Fruit fly (Drosophila melanogaster) whole organism, embryonic: ENCODE data around the gene CG13081.
A peak's percentile ranks its signal among the peaks of the same experiment; 100 is the strongest.

Source experiments
- Atf3 ChIP-seq: fragments of 200-800 bp; sonication (Bioruptor generic); optimal IDR thresholded peaks from 3 replicates; lab custom pipeline; 2016; ENCODE audit warnings: missing biosample characterization, missing genetic modification characterization
- CG11093 ChIP-seq: fragments of 200-800 bp; sonication (Bioruptor generic); IDR thresholded peaks from 3 replicates; pipeline ENCODE4 v1.3.6; 2022; ENCODE audit warnings: missing biosample characterization, missing genetic modification characterization
- CG11504 ChIP-seq: fragments of 200-800 bp; sonication (Bioruptor generic); optimal IDR thresholded peaks from 3 replicates; lab custom pipeline; 2019; ENCODE audit warnings: missing biosample characterization, mild to moderate bottlenecking, missing genetic modification characterization, moderate library complexity
- CG12155 ChIP-seq: fragments of 200-800 bp; sonication (Bioruptor generic); optimal IDR thresholded peaks from 3 replicates; lab custom pipeline; 2016; ENCODE audit warnings: missing biosample characterization, missing genetic modification characterization
- CG13287 ChIP-seq: fragments of 200-800 bp; sonication (Bioruptor generic); IDR thresholded peaks from 2 replicates; pipeline ENCODE4 v1.3.6; 2022; ENCODE audit warnings: missing biosample characterization, missing genetic modification characterization; ENCODE audit not compliant: partially characterized antibody
- CG15011 ChIP-seq: fragments of 200-800 bp; sonication (Bioruptor generic); optimal IDR thresholded peaks from 3 replicates; lab custom pipeline; 2018; ENCODE audit warnings: missing biosample characterization, mild to moderate bottlenecking, missing genetic modification characterization
- CG15269 ChIP-seq: fragments of 200-800 bp; sonication (Bioruptor generic); optimal IDR thresholded peaks from 2 replicates; lab custom pipeline; 2018; ENCODE audit warnings: missing biosample characterization, mild to moderate bottlenecking, missing genetic modification characterization, moderate library complexity
- CG1603 ChIP-seq: fragments of 200-800 bp; sonication (Bioruptor generic); optimal IDR thresholded peaks from 2 replicates; lab custom pipeline; 2019; ENCODE audit warnings: missing biosample characterization, mild to moderate bottlenecking, missing genetic modification characterization, moderate library complexity
- CG17328 ChIP-seq: fragments of 200-800 bp; sonication (Bioruptor generic); IDR thresholded peaks from 2 replicates; pipeline ENCODE4 v1.3.6; 2022; ENCODE audit warnings: missing biosample characterization, missing genetic modification characterization
- CG17385 ChIP-seq: fragments of 200-800 bp; sonication (Bioruptor generic); optimal IDR thresholded peaks from 3 replicates; lab custom pipeline; 2018; ENCODE audit warnings: missing biosample characterization, mild to moderate bottlenecking, missing genetic modification characterization
- CG17829 ChIP-seq: fragments of 200-800 bp; optimal IDR thresholded peaks from 2 replicates; lab custom pipeline; 2019; ENCODE audit warnings: missing biosample characterization, mild to moderate bottlenecking, missing genetic modification characterization, moderate library complexity
- CG17912 ChIP-seq: fragments of 200-800 bp; sonication (Bioruptor generic); optimal IDR thresholded peaks from 2 replicates; lab custom pipeline; 2018; ENCODE audit warnings: missing biosample characterization, mild to moderate bottlenecking, missing genetic modification characterization
- CG1832 ChIP-seq: fragments of 200-800 bp; sonication (Bioruptor generic); optimal IDR thresholded peaks from 2 replicates; lab custom pipeline; 2017; ENCODE audit warnings: missing biosample characterization, mild to moderate bottlenecking, missing genetic modification characterization, inconsistent platforms
- CG30431 ChIP-seq: fragments of 200-800 bp; sonication (Bioruptor generic); optimal IDR thresholded peaks from 2 replicates; lab custom pipeline; 2017; ENCODE audit warnings: missing biosample characterization, missing genetic modification characterization
- CG31441 ChIP-seq: fragments of 200-800 bp; sonication (Bioruptor generic); IDR thresholded peaks from 2 replicates; pipeline ENCODE4 v1.3.6; 2022; ENCODE audit warnings: missing biosample characterization, missing genetic modification characterization
- CG34422 ChIP-seq: fragments of 200-800 bp; sonication (Bioruptor generic); IDR thresholded peaks from 3 replicates; pipeline ENCODE4 v1.3.6; 2022; ENCODE audit warnings: missing biosample characterization, missing genetic modification characterization
- CG3847 ChIP-seq: fragments of 200-800 bp; sonication (Bioruptor generic); IDR thresholded peaks from 2 replicates; pipeline ENCODE4 v1.3.6; 2022; ENCODE audit warnings: missing biosample characterization, missing genetic modification characterization
- CG5180 ChIP-seq: fragments of 200-800 bp; sonication (Bioruptor generic); optimal IDR thresholded peaks from 3 replicates; lab custom pipeline; 2017; ENCODE audit warnings: missing biosample characterization, missing genetic modification characterization, mild to moderate bottlenecking, moderate library complexity, missing genetic modification reagents
- CG5245 ChIP-seq: fragments of 200-800 bp; sonication (Bioruptor generic); optimal IDR thresholded peaks from 3 replicates; lab custom pipeline; 2016; ENCODE audit warnings: missing biosample characterization, missing genetic modification characterization
- CG6689 ChIP-seq: fragments of 200-800 bp; sonication (Bioruptor generic); IDR thresholded peaks from 2 replicates; pipeline ENCODE4 v1.3.6; 2022; ENCODE audit warnings: missing biosample characterization, missing genetic modification characterization
- CG7556 ChIP-seq: fragments of 200-800 bp; sonication (Bioruptor generic); optimal IDR thresholded peaks from 2 replicates; lab custom pipeline; 2017; ENCODE audit warnings: missing biosample characterization, mild to moderate bottlenecking, missing genetic modification characterization
- CG7745 ChIP-seq: fragments of 200-800 bp; sonication (Bioruptor generic); optimal IDR thresholded peaks from 2 replicates; lab custom pipeline; 2018; ENCODE audit warnings: missing biosample characterization, mild to moderate bottlenecking, missing genetic modification characterization, moderate library complexity
- CG8089 ChIP-seq: fragments of 200-800 bp; sonication (Bioruptor generic); optimal IDR thresholded peaks from 3 replicates; lab custom pipeline; 2016; ENCODE audit warnings: missing biosample characterization, missing genetic modification characterization
- CG8944 ChIP-seq: fragments of 200-800 bp; sonication (Bioruptor generic); optimal IDR thresholded peaks from 3 replicates; lab custom pipeline; 2016; ENCODE audit warnings: missing biosample characterization, missing genetic modification characterization
- CG9215 ChIP-seq: fragments of 200-800 bp; sonication (Bioruptor generic); IDR thresholded peaks from 2 replicates; pipeline ENCODE4 v1.3.6; 2022; ENCODE audit warnings: missing biosample characterization, missing genetic modification characterization
- CG9876 ChIP-seq: fragments of 200-800 bp; sonication (Bioruptor generic); optimal IDR thresholded peaks from 2 replicates; lab custom pipeline; 2016; ENCODE audit warnings: missing biosample characterization, missing genetic modification characterization
- D19B ChIP-seq: fragments of 200-800 bp; sonication (Bioruptor generic); optimal IDR thresholded peaks from 2 replicates; lab custom pipeline; 2017; ENCODE audit warnings: missing biosample characterization, mild to moderate bottlenecking, missing genetic modification characterization
- E2f2 ChIP-seq: fragments of 200-800 bp; sonication (Bioruptor generic); IDR thresholded peaks from 2 replicates; pipeline ENCODE4 v1.3.6; 2022; ENCODE audit warnings: missing biosample characterization, missing genetic modification characterization
- Myb ChIP-seq: fragments of 200-800 bp; sonication (Bioruptor generic); optimal IDR thresholded peaks from 2 replicates; lab custom pipeline; 2016; ENCODE audit warnings: missing biosample characterization, missing genetic modification characterization
- Tbp ChIP-seq: fragments of >200 bp; optimal IDR thresholded peaks from 2 replicates; lab custom pipeline; 2018; ENCODE audit warnings: missing biosample characterization, missing genetic modification characterization
- Xrp1 ChIP-seq: fragments of 200-800 bp; sonication (Bioruptor generic); IDR thresholded peaks from 2 replicates; pipeline ENCODE4 v1.3.6; 2022; ENCODE audit warnings: missing biosample characterization, missing genetic modification characterization
- ap ChIP-seq: fragments of 200-800 bp; sonication (Bioruptor generic); IDR thresholded peaks from 2 replicates; pipeline ENCODE4 v1.3.6; 2022; ENCODE audit warnings: missing biosample characterization, missing genetic modification characterization
- cato ChIP-seq: fragments of 200-800 bp; sonication (Bioruptor generic); optimal IDR thresholded peaks from 2 replicates; lab custom pipeline; 2016; ENCODE audit warnings: missing biosample characterization, missing genetic modification characterization, borderline replicate concordance
- cg ChIP-seq: fragments of 200-800 bp; sonication (Bioruptor generic); optimal IDR thresholded peaks from 3 replicates; lab custom pipeline; 2019; ENCODE audit warnings: missing biosample characterization, mild to moderate bottlenecking, missing genetic modification characterization, moderate library complexity
- dmrt99B ChIP-seq: fragments of 200-800 bp; sonication (Bioruptor generic); optimal IDR thresholded peaks from 2 replicates; lab custom pipeline; 2018; ENCODE audit warnings: missing biosample characterization, mild to moderate bottlenecking, missing genetic modification characterization, moderate library complexity
- fd96Cb ChIP-seq: fragments of 200-800 bp; sonication (Bioruptor generic); optimal IDR thresholded peaks from 2 replicates; lab custom pipeline; 2018; ENCODE audit warnings: missing biosample characterization, mild to moderate bottlenecking, missing genetic modification characterization, moderate library complexity
- fu2 ChIP-seq: fragments of 200-800 bp; sonication (Bioruptor generic); optimal IDR thresholded peaks from 2 replicates; lab custom pipeline; 2016; ENCODE audit warnings: missing biosample characterization, missing genetic modification characterization
- hb ChIP-seq: fragments of 200-800 bp; sonication (Bioruptor generic); IDR thresholded peaks from 3 replicates; pipeline ENCODE4 v1.3.6; 2022; ENCODE audit warnings: missing biosample characterization, missing genetic modification characterization; ENCODE audit not compliant: partially characterized antibody
- hbn ChIP-seq: fragments of 200-800 bp; sonication (Bioruptor generic); IDR thresholded peaks from 2 replicates; pipeline ENCODE4 v1.3.6; 2022; ENCODE audit warnings: missing biosample characterization, missing genetic modification characterization; ENCODE audit not compliant: partially characterized antibody
- her ChIP-seq: fragments of 200-800 bp; sonication (Bioruptor generic); optimal IDR thresholded peaks from 2 replicates; lab custom pipeline; 2016; ENCODE audit warnings: missing biosample characterization, missing genetic modification characterization
- kay ChIP-seq: fragments of 200-800 bp; sonication (Bioruptor generic); optimal IDR thresholded peaks from 2 replicates; lab custom pipeline; 2016; ENCODE audit warnings: missing biosample characterization, missing genetic modification characterization
- maf-S ChIP-seq: fragments of 200-800 bp; sonication (Bioruptor generic); optimal IDR thresholded peaks from 2 replicates; lab custom pipeline; 2016; ENCODE audit warnings: missing biosample characterization, missing genetic modification characterization
- onecut ChIP-seq: fragments of 200-800 bp; sonication (Bioruptor generic); IDR thresholded peaks from 2 replicates; pipeline ENCODE4 v1.3.6; 2022; ENCODE audit warnings: missing biosample characterization, missing genetic modification characterization
- phol ChIP-seq: fragments of 200-800 bp; sonication (Bioruptor generic); optimal IDR thresholded peaks from 3 replicates; lab custom pipeline; 2018; ENCODE audit warnings: missing biosample characterization, mild to moderate bottlenecking, missing genetic modification characterization, moderate library complexity
- pros ChIP-seq: fragments of 200-800 bp; sonication (Bioruptor generic); optimal IDR thresholded peaks from 3 replicates; lab custom pipeline; 2019; ENCODE audit warnings: missing biosample characterization, mild to moderate bottlenecking, missing genetic modification characterization, moderate library complexity
- psq ChIP-seq: fragments of 200-800 bp; sonication (Bioruptor generic); optimal IDR thresholded peaks from 2 replicates; lab custom pipeline; 2017; ENCODE audit warnings: missing biosample characterization, missing genetic modification characterization
- vvl ChIP-seq: fragments of 200-800 bp; sonication (Bioruptor generic); IDR thresholded peaks from 2 replicates; pipeline ENCODE4 v1.3.6; 2022; ENCODE audit warnings: missing biosample characterization, missing genetic modification characterization
- wdn ChIP-seq: fragments of 200-800 bp; sonication (Bioruptor generic); IDR thresholded peaks from 2 replicates; pipeline ENCODE4 v1.3.6; 2022; ENCODE audit warnings: missing biosample characterization, missing genetic modification characterization
- zfh1 ChIP-seq: fragments of 200-800 bp; sonication (Bioruptor generic); IDR thresholded peaks from 3 replicates; pipeline ENCODE4 v1.3.6; 2022; ENCODE audit warnings: missing biosample characterization, missing genetic modification characterization

Gene CG13081

DNA sequence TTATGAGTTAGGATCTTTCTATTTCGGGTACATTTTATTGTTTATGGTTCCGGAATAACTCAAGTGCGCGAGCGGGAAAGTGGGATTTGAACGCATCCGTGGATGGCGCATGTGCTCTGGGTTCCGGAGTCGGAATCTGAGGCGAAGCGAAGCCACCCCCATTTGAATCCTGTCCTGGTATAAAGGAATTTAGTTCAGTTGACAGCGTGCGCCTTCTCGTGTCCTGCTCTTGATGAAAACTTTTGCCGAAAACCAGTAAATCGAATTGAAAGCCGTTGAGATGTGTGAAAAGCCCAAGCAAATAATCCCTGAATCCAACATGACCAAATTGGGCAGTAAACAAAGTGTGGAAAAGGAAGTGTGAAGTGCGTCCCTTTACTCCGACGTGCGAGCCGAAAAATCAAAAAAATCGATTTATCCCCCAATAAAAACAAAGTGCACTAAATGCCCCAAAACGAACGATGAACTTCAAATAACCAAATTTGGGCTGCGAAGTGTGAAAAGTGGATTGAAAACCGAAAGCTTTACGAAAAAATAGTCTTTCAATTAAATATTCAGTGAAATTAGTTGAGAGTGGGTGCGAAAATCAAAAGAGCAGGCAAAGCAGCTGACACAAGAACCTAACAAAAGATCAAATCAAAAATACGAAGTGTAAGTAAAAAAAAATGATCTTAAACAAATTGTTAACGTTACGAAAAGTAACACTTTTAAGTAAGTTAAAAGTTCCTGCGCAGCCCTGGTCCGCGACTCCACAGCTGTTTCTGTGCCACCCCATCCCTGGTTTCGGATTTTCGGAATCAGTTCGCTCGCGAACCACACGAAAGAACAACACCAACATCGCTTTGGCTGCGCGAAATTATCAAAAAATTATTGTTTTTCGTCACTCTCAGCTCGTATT lies 46.3 kb downstream of the CG13081 start, which contains the start of gene Lar (continued):
- TF ChIP-seq fu2 = peak; percentile 60
- TF ChIP-seq Myb = peak; percentile 77
- no peak for TF ChIP-seq CG1832
- peak; percentile 27 for TF ChIP-seq CG8089 (GFP tag; lab: Kevin White, UChicago)
- TF ChIP-seq Tbp (GFP tag; lab: Kevin White, UChicago) = no peak
- TF ChIP-seq CG11093 (GFP tag; lab: Robert Waterston, UW) = no peak
- TF ChIP-seq wdn (GFP tag; lab: Robert Waterston, UW) = no peak
- TF ChIP-seq CG34422 = 0 out of 3 replicates have a peak, but pooled peaks have one; percentile 78
- no peak for TF ChIP-seq pros (GFP tag; lab: Kevin White, UChicago)
- TF ChIP-seq CG17328 (GFP tag; lab: Robert Waterston, UW) = peak; percentile 50; the same call in 1 of the 2 replicates
- peak; percentile 15 for TF ChIP-seq fd96Cb
- no peak for TF ChIP-seq ap (GFP tag; lab: Robert Waterston, UW)
- peak; percentile 45 for TF ChIP-seq dmrt99B (tag; lab: Kevin White, UChicago)
- TF ChIP-seq Atf3 (GFP tag; lab: Kevin White, UChicago) = no peak
- TF ChIP-seq CG15269 = peak; percentile 61
- TF ChIP-seq CG3847 = peak; percentile 29; the same call in 1 of the 2 replicates
- TF ChIP-seq CG1603 (tag; lab: Kevin White, UChicago) = peak; percentile 60
- no peak for TF ChIP-seq CG15011 (GFP tag; lab: Kevin White, UChicago)
- TF ChIP-seq kay (GFP tag; lab: Kevin White, UChicago) = peak; percentile 39
- peak; percentile 62; the same call in 1 of the 2 replicates for TF ChIP-seq Xrp1
- TF ChIP-seq cato (GFP tag; lab: Kevin White, UChicago) = no peak
- TF ChIP-seq CG9215 (GFP tag; lab: Robert Waterston, UW) = peak; percentile 55
- no peak for TF ChIP-seq CG5180 (GFP tag; lab: Kevin White, UChicago)
- TF ChIP-seq her (GFP tag; lab: Kevin White, UChicago) = peak; percentile 67
- peak; percentile 84 for TF ChIP-seq onecut (GFP tag; lab: Robert Waterston, UW)
- TF ChIP-seq D19B (GFP tag; lab: Kevin White, UChicago) = no peak
- peak; percentile 56 for TF ChIP-seq CG8944
- TF ChIP-seq zfh1 = peak; percentile 67
- TF ChIP-seq phol (tag; lab: Kevin White, UChicago) = peak; percentile 58
- TF ChIP-seq CG11504 (tag; lab: Kevin White, UChicago) = peak; percentile 67
- TF ChIP-seq CG12155 (GFP tag; lab: Kevin White, UChicago) = peak; percentile 56
- no peak for TF ChIP-seq psq
- TF ChIP-seq CG6689 (GFP tag; lab: Robert Waterston, UW) = peak; percentile 39; the same call in 1 of the 2 replicates
- TF ChIP-seq CG7556 (GFP tag; lab: Kevin White, UChicago) = peak; percentile 63
- peak; percentile 26 for TF ChIP-seq CG17385 (GFP tag; lab: Kevin White, UChicago)
- TF ChIP-seq CG17912 (GFP tag; lab: Kevin White, UChicago) = no peak
- peak; percentile 73; the same call in 1 of the 2 replicates for TF ChIP-seq CG31441 (GFP tag; lab: Robert Waterston, UW)
- no peak for TF ChIP-seq hb (GFP tag; lab: Robert Waterston, UW)
- no peak for TF ChIP-seq CG30431 (GFP tag; lab: Kevin White, UChicago)
- no peak for TF ChIP-seq cg (GFP tag; lab: Kevin White, UChicago)
- TF ChIP-seq CG13287 (GFP tag; lab: Robert Waterston, UW) = peak; percentile 54
- TF ChIP-seq CG17829 (tag; lab: Kevin White, UChicago) = peak; percentile 69
- peak; percentile 75 for TF ChIP-seq vvl
- TF ChIP-seq CG7745 (tag; lab: Kevin White, UChicago) = no peak
- peak; percentile 66 for TF ChIP-seq maf-S (GFP tag; lab: Kevin White, UChicago)
- peak; percentile 57 for TF ChIP-seq E2f2 (GFP tag; lab: Robert Waterston, UW)
- TF ChIP-seq hbn (GFP tag; lab: Robert Waterston, UW) = no peak
- TF ChIP-seq CG9876 = peak; percentile 10
- TF ChIP-seq CG5245 (GFP tag; lab: Kevin White, UChicago) = peak; percentile 26
